Worm (Caenorhabditis elegans) whole organism, young adult: ENCODE results near the gene scl-8.

Experiments used
- F22D6.2 ChIP-seq: sonication (generic microtip); optimal IDR thresholded peaks from 2 replicates; lab custom pipeline; 2016; ENCODE audit warnings: mild to moderate bottlenecking, missing genetic modification characterization, missing compliant biosample characterization
- Y53F4B.3 ChIP-seq: fragments of 200-800 bp; sonication (Bioruptor generic); IDR thresholded peaks from 2 replicates; pipeline ENCODE4 v1.3.6; 2022; ENCODE audit warnings: missing genetic modification reagents, missing genetic modification characterization, missing compliant biosample characterization
- Y79H2A.3 ChIP-seq: fragments of 200-800 bp; sonication (Bioruptor generic); conservative IDR thresholded peaks from 2 replicates; pipeline ENCODE4 v1.3.6; 2022; ENCODE audit warnings: missing genetic modification reagents, missing genetic modification characterization, missing compliant biosample characterization
- athp-1 ChIP-seq: sonication (generic microtip); optimal IDR thresholded peaks from 2 replicates; lab custom pipeline; 2017; ENCODE audit warnings: mild to moderate bottlenecking, missing genetic modification characterization, missing compliant biosample characterization
- lsy-27 ChIP-seq: sonication (generic microtip); optimal IDR thresholded peaks from 2 replicates; lab custom pipeline; 2017; ENCODE audit warnings: missing genetic modification characterization, mild to moderate bottlenecking, missing compliant biosample characterization, antibody characterized with exemption, missing genotype, borderline replicate concordance; ENCODE audit not compliant: insufficient read depth
- mxl-1 ChIP-seq: sonication (generic microtip); optimal IDR thresholded peaks from 2 replicates; lab custom pipeline; 2016; ENCODE audit warnings: missing genetic modification characterization, missing compliant biosample characterization
- nfyb-1 ChIP-seq: fragments of 200-800 bp; sonication (Bioruptor generic); IDR thresholded peaks from 2 replicates; pipeline ENCODE4 v1.3.6; 2022; ENCODE audit warnings: missing genetic modification reagents, missing genetic modification characterization, missing compliant biosample characterization
- unc-62 ChIP-seq: fragments of 150-350 bp; optimal IDR thresholded peaks from 2 replicates; lab custom pipeline; 2014; ENCODE audit warnings: missing biosample characterization, missing genetic modification reagents, missing genetic modification characterization

ce11 chrIV:13033516-13033915, 38.0 kb upstream of the scl-8 start:
- no peak for TF ChIP-seq athp-1
- TF ChIP-seq Y79H2A.3 (GFP tag; lab: Robert Waterston, UW), result no peak
- no peak for TF ChIP-seq mxl-1 (tag; lab: Kevin White, UChicago)
- no peak for TF ChIP-seq lsy-27
- TF ChIP-seq unc-62 (GFP tag; lab: Kevin White, UChicago), result no peak
- no peak for TF ChIP-seq F22D6.2
- no peak for TF ChIP-seq Y53F4B.3 (GFP tag; lab: Robert Waterston, UW)
- TF ChIP-seq nfyb-1, result no peak
